Worm (Caenorhabditis elegans) whole organism, midembryonic: ENCODE data around the gene F54B11.4.

ENCODE experiments used
- T22C8.4 ChIP-seq: fragments of 200-800 bp; sonication (Bioruptor generic); IDR thresholded peaks from 2 replicates; pipeline ENCODE4 v1.3.6; 2022; ENCODE audit warnings: missing genetic modification characterization, missing compliant biosample characterization
- flt-1 ChIP-seq: fragments of 200-800 bp; sonication (Bioruptor generic); IDR thresholded peaks from 2 replicates; pipeline ENCODE4 v1.3.6; 2022; ENCODE audit warnings: missing genetic modification characterization, missing compliant biosample characterization
- ztf-23 ChIP-seq: fragments of 200-800 bp; sonication (Bioruptor generic); IDR thresholded peaks from 2 replicates; pipeline ENCODE4 v1.3.6; 2022; ENCODE audit warnings: missing genetic modification reagents, missing genetic modification characterization, missing compliant biosample characterization
- ztf-29 ChIP-seq: fragments of 200-800 bp; sonication (Bioruptor generic); IDR thresholded peaks from 2 replicates; pipeline ENCODE4 v1.3.6; 2022; ENCODE audit warnings: missing genetic modification reagents, missing genetic modification characterization, missing compliant biosample characterization

DNA sequence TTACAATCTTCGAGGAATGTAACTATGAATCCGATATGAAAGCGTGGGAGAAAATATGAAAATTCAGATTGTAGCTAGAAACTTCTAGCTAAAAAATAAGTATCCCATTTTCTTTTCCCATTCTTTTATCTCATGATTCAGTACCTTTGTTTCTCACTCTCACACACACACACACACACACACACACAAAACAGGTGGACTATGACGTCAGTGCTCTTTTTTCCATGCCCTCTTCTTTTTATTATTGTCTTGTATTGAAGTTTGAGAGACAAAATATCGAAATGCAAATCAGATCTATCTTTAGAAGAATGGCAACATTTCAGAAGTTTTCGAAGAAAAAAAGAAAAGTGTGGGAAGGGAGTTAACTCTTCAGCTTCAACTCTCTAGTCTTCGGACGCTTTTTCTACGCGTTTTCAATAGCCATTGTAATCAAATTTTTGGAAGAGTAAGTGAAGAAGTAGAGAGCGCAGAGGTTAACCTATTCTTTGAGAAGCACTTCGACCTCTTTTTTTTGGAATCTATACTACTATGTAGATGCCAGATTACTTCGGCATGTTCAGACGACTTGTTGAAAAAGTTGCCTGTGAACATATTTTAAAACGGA is 41.5 kb downstream of the F54B11.4 start:
- TF ChIP-seq flt-1 (GFP tag; lab: Robert Waterston, UW) (no peak), ztf-29 (GFP tag; lab: Robert Waterston, UW) (no peak), T22C8.4 (GFP tag; lab: Robert Waterston, UW) (no peak), ztf-23 (GFP tag; lab: Robert Waterston, UW) (no peak)
